Fruit fly (Drosophila melanogaster): ENCODE results near the gene Gagr.

The Gagr gene

DNA sequence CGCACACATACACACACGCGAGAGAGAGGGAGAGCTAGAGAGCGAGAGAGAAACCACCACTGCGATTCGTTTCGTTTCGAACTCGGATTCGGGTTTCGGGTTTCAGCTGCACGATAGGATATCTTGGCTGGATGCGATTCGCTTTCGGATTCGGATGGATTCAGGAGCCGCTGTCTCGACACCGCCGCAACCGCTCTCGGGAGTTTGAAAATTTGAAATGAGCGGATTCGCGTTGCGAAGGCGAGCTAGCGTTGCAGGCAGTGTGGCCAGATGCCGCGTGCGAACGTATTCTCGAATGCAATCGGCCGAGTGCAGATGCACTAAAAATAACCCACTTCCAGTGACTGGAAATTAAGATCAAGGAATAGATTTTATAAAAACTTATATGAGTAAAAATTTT, 17.2 kb downstream of the Gagr start, which contains the start of gene fax (continued):
- TF ChIP-seq fd3F (GFP tag; optimal IDR thresholded peaks at IDR 0.05): no peak
- TF ChIP-seq CG17186 (GFP tag; optimal IDR thresholded peaks at IDR 0.05): peak; percentile 60
- TF ChIP-seq CG5180 (GFP tag; optimal IDR thresholded peaks at IDR 0.05): no peak
- no peak for TF ChIP-seq repo (GFP tag; optimal IDR thresholded peaks at IDR 0.05)
- no peak for TF ChIP-seq Sin3A (optimal IDR thresholded peaks at IDR 0.05)
- no peak for TF ChIP-seq Sox100B (GFP tag; optimal IDR thresholded peaks at IDR 0.05)
- TF ChIP-seq Six4 (GFP tag; optimal IDR thresholded peaks at IDR 0.05): peak; percentile 58
- TF ChIP-seq gt (GFP tag; IDR thresholded peaks at IDR 0.05): no peak
- peak; percentile 48 for TF ChIP-seq CG13296 (GFP tag; optimal IDR thresholded peaks at IDR 0.05)
- TF ChIP-seq gce (GFP tag; IDR thresholded peaks at IDR 0.05): no peak
- no peak for TF ChIP-seq CHES-1-like (GFP tag; optimal IDR thresholded peaks at IDR 0.05)
- TF ChIP-seq ap (GFP tag; IDR thresholded peaks at IDR 0.05): no peak
- no peak for TF ChIP-seq sens-2 (GFP tag; IDR thresholded peaks at IDR 0.05)
- no peak for TF ChIP-seq Lim3 (GFP tag; IDR thresholded peaks at IDR 0.05)
- TF ChIP-seq Optix (GFP tag; IDR thresholded peaks at IDR 0.05): no peak
- TF ChIP-seq Oli (tag; optimal IDR thresholded peaks at IDR 0.05): no peak
- TF ChIP-seq tgo (GFP tag; IDR thresholded peaks at IDR 0.05): no peak
- no peak for TF ChIP-seq luna (GFP tag; optimal IDR thresholded peaks at IDR 0.05)
- no peak for TF ChIP-seq usp (GFP tag; optimal IDR thresholded peaks at IDR 0.05)
- peak; percentile 22; the same call in 1 of the 2 replicates for TF ChIP-seq Rfx (GFP tag; IDR thresholded peaks at IDR 0.05)
- TF ChIP-seq Trl (optimal IDR thresholded peaks at IDR 0.05): peak; percentile 83 to 84
- TF ChIP-seq Trl (GFP tag; optimal IDR thresholded peaks at IDR 0.05): peak; percentile 17
- no peak for TF ChIP-seq Ets65A (GFP tag)
- no peak for TF ChIP-seq lmd (GFP tag; IDR thresholded peaks at IDR 0.05)
- TF ChIP-seq zfh1 (GFP tag; IDR thresholded peaks at IDR 0.05): peak; percentile 13; the same call in 1 of the 3 replicates
- TF ChIP-seq CG6689 (GFP tag; IDR thresholded peaks at IDR 0.05): no peak
- peak; percentile 29; the same call in 1 of the 2 replicates for TF ChIP-seq CG32532 (GFP tag; IDR thresholded peaks at IDR 0.05)
- TF ChIP-seq Xbp1 (GFP tag; optimal IDR thresholded peaks at IDR 0.05): peak; percentile 3
- no peak; the same call in 1 of the 2 replicates for TF ChIP-seq CG31441 (GFP tag; IDR thresholded peaks at IDR 0.05)
- no peak for TF ChIP-seq CG4424 (GFP tag; optimal IDR thresholded peaks at IDR 0.05)
- TF ChIP-seq ash1 (GFP tag; optimal IDR thresholded peaks at IDR 0.05): no peak
- no peak for TF ChIP-seq Dip3 (GFP tag; optimal IDR thresholded peaks at IDR 0.05)
- no peak for TF ChIP-seq CG17802 (tag; optimal IDR thresholded peaks at IDR 0.05)
- no peak for TF ChIP-seq br (optimal IDR thresholded peaks at IDR 0.05)
- no peak for TF ChIP-seq CG10366 (GFP tag; IDR thresholded peaks at IDR 0.05)
- no peak for TF ChIP-seq D (optimal IDR thresholded peaks at IDR 0.05)
- TF ChIP-seq D (GFP tag; optimal IDR thresholded peaks at IDR 0.05): no peak
- no peak for TF ChIP-seq CG8944 (GFP tag; optimal IDR thresholded peaks at IDR 0.05)
- peak; percentile 51 for TF ChIP-seq CG17385 (GFP tag; optimal IDR thresholded peaks at IDR 0.05)
- peak; percentile 14 for TF ChIP-seq CG4282 (GFP tag; optimal IDR thresholded peaks at IDR 0.05)
- no peak for TF ChIP-seq Scr (GFP tag; IDR thresholded peaks at IDR 0.05; ENCODE audit: partially characterized antibody)
- TF ChIP-seq sim (GFP tag; IDR thresholded peaks at IDR 0.05): 0 out of 2 replicates have a peak, but pooled peaks have one; percentile 30
- TF ChIP-seq Oaz (GFP tag; IDR thresholded peaks at IDR 0.05): no peak
- TF ChIP-seq CG32772 (GFP tag; IDR thresholded peaks at IDR 0.05): no peak
- TF ChIP-seq rib (GFP tag; IDR thresholded peaks at IDR 0.05): no peak
- TF ChIP-seq Rx (GFP tag; IDR thresholded peaks at IDR 0.05): no peak
- TF ChIP-seq CG7786 (GFP tag; optimal IDR thresholded peaks at IDR 0.05): no peak
- TF ChIP-seq CG7963 (GFP tag; IDR thresholded peaks at IDR 0.05; ENCODE audit: partially characterized antibody): no peak
- no peak for TF ChIP-seq NFAT (GFP tag; IDR thresholded peaks at IDR 0.05)
- no peak for TF ChIP-seq HmgD (GFP tag; optimal IDR thresholded peaks at IDR 0.05)
- TF ChIP-seq MESR4 (GFP tag; optimal IDR thresholded peaks at IDR 0.05): peak; percentile 74
- peak in 1 of 2 experiments; percentile 53 for TF ChIP-seq insv (GFP tag; optimal IDR thresholded peaks at IDR 0.05)
- TF ChIP-seq CG33557 (GFP tag; optimal IDR thresholded peaks at IDR 0.05): peak; percentile 19
- no peak for TF ChIP-seq CG9215 (GFP tag; IDR thresholded peaks at IDR 0.05)
- no peak for TF ChIP-seq vnd (GFP tag; IDR thresholded peaks at IDR 0.05; ENCODE audit: partially characterized antibody)

Measured in whole organism, embryonic.